Fruit fly (Drosophila melanogaster): Measurements from ENCODE around the gene CG33223.

DNA sequence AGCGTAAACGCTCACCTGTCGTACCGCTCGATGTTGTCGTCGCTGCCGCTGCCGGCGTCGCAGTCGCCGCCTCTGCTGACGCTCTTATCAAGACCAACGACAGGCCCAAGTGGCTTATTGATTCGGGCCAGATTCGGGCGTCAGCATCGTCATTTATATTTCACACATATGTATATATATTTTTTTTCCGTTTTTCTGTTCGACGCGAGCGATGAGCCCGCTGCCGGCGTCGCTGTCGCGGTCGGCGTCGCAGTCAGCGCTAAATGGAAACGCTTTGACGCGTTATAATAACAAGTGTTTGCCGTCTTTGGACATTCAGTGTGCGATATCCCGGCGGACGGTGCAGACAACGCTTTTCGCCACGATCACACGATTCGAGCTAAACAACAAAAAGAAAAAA lies 18.4 kb upstream of the CG33223 start:
- TF ChIP-seq CG8359 (GFP tag; optimal IDR thresholded peaks at IDR 0.05; ENCODE audit: borderline replicate concordance) = no peak
- no peak for TF ChIP-seq Blimp-1 (GFP tag; optimal IDR thresholded peaks at IDR 0.05)
- no peak for TF ChIP-seq CG18262 (tag; optimal IDR thresholded peaks at IDR 0.05)
- no peak for TF ChIP-seq esg (GFP tag; conservative IDR thresholded peaks at IDR 0.05)
- no peak for TF ChIP-seq CG6175 (GFP tag; IDR thresholded peaks at IDR 0.05)
- TF ChIP-seq row (GFP tag; IDR thresholded peaks at IDR 0.05) = no peak
